Worm (Caenorhabditis elegans): Measurements from ENCODE around the gene D1022.5.

DNA sequence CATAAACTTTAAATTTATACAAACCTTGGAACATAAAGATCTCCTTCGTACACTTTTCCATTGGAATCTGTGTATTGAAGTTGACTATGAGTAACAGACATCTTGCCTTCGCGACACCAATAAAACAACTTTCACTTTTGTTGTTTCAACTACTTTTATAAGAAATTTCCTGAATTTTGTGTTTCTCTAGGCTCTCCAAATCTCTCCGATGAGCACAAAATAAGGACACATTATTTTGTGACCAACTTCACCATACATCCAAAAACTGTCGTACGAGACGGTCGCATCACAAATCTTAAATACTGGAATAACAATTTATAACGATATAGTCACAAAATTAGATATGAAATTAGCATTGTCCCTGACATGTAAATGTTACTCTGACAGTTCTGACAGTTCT is at the start of gene D1022.5:
- TF ChIP-seq dao-5 (tag; optimal IDR thresholded peaks at IDR 0.05), result no peak
- no peak for TF ChIP-seq W03F9.2 (tag; optimal IDR thresholded peaks at IDR 0.05)
